Worm (Caenorhabditis elegans) whole organism, L4/young adult: ENCODE data around the gene ddx-17.

ENCODE experiments used
- dao-5 ChIP-seq: sonication (generic microtip); optimal IDR thresholded peaks from 2 replicates; lab custom pipeline; 2016; ENCODE audit warnings: missing genotype, missing genetic modification characterization, moderate library complexity, missing compliant biosample characterization
- him-1 ChIP-seq: sonication (generic microtip); optimal IDR thresholded peaks from 2 replicates; lab custom pipeline; 2016; ENCODE audit warnings: missing genotype, missing genetic modification reagents, missing genetic modification characterization, missing compliant biosample characterization

DNA sequence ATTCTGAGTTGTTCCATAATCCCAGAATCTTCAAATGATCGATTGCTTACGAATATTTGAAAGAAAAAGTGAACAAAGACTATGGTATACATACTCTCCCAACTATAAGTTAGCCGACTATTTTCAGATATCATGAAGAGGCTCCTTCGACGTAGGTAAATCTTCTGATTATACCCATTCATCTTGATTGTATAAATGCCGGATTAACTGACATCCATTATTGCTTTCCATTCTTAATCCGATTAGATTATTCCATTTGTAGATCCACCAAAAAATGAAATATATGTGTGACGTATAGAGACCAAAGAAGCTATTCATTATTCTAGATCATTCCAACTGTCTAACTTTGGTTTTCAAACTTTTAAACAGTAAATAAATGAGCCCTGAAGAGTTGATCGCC lies 18.4 kb downstream of the ddx-17 start:
- TF ChIP-seq him-1 (tag; lab: Kevin White, UChicago) = no peak
- no peak for TF ChIP-seq dao-5 (tag; lab: Kevin White, UChicago)
